Fruit fly (Drosophila melanogaster) whole organism, embryonic: ENCODE measurements around the gene E2f2.

Experiments
- Antp ChIP-seq: fragments of 200-800 bp; sonication (Bioruptor generic); optimal IDR thresholded peaks from 3 replicates; lab custom pipeline; 2016; ENCODE audit warnings: missing biosample characterization, missing genetic modification characterization
- B-H1 ChIP-seq: fragments of 200-800 bp; sonication (Bioruptor generic); IDR thresholded peaks from 3 replicates; pipeline ENCODE4 v1.3.6; 2022; ENCODE audit warnings: missing biosample characterization, missing genetic modification characterization
- BtbVII ChIP-seq: fragments of 200-800 bp; sonication (Bioruptor generic); optimal IDR thresholded peaks from 3 replicates; lab custom pipeline; 2017; ENCODE audit warnings: missing biosample characterization, mild to moderate bottlenecking, missing genetic modification characterization
- CG11093 ChIP-seq: fragments of 200-800 bp; sonication (Bioruptor generic); IDR thresholded peaks from 3 replicates; pipeline ENCODE4 v1.3.6; 2022; ENCODE audit warnings: missing biosample characterization, missing genetic modification characterization
- CG12769 ChIP-seq: fragments of 200-800 bp; sonication (Bioruptor generic); optimal IDR thresholded peaks from 2 replicates; lab custom pipeline; 2019; ENCODE audit warnings: missing biosample characterization, mild to moderate bottlenecking, missing genetic modification characterization, moderate library complexity
- CG13296 ChIP-seq: fragments of 200-800 bp; sonication (Bioruptor generic); optimal IDR thresholded peaks from 3 replicates; lab custom pipeline; 2018; ENCODE audit warnings: missing biosample characterization, mild to moderate bottlenecking, missing genetic modification characterization
- CG13424 ChIP-seq: fragments of 200-800 bp; sonication (Bioruptor generic); optimal IDR thresholded peaks from 2 replicates; lab custom pipeline; 2019; ENCODE audit warnings: missing biosample characterization, mild to moderate bottlenecking, missing genetic modification characterization, moderate library complexity
- CG15073 ChIP-seq: fragments of 200-800 bp; sonication (Bioruptor generic); optimal IDR thresholded peaks from 2 replicates; lab custom pipeline; 2016; ENCODE audit warnings: missing biosample characterization, missing genetic modification characterization
- CG16813 ChIP-seq: fragments of 200-800 bp; sonication (Bioruptor generic); IDR thresholded peaks from 3 replicates; pipeline ENCODE4 v1.3.6; 2022; ENCODE audit warnings: missing biosample characterization, missing genetic modification characterization; ENCODE audit not compliant: partially characterized antibody
- CG18599 ChIP-seq: fragments of 200-800 bp; sonication (Bioruptor generic); optimal IDR thresholded peaks from 3 replicates; lab custom pipeline; 2017; ENCODE audit warnings: missing biosample characterization, missing genetic modification characterization, mild to moderate bottlenecking, moderate library complexity, missing genetic modification reagents
- CG32532 ChIP-seq: fragments of 200-800 bp; sonication (Bioruptor generic); IDR thresholded peaks from 2 replicates; pipeline ENCODE4 v1.3.6; 2022; ENCODE audit warnings: missing biosample characterization, missing genetic modification characterization
- CG32772 ChIP-seq: fragments of 200-800 bp; sonication (Bioruptor generic); IDR thresholded peaks from 2 replicates; pipeline ENCODE4 v1.3.6; 2022; ENCODE audit warnings: missing biosample characterization, missing genetic modification characterization
- CG3726 ChIP-seq: fragments of 200-800 bp; sonication (Bioruptor generic); IDR thresholded peaks from 3 replicates; pipeline ENCODE4, ENCODE4 v1.3.6; 2022; ENCODE audit warnings: missing biosample characterization, missing genetic modification characterization
- CG4282 ChIP-seq: fragments of 200-800 bp; sonication (Bioruptor generic); optimal IDR thresholded peaks from 2 replicates; lab custom pipeline; 2016; ENCODE audit warnings: missing biosample characterization, missing genetic modification characterization
- CG43689 ChIP-seq: fragments of 200-800 bp; sonication (Bioruptor generic); IDR thresholded peaks from 2 replicates; pipeline ENCODE4 v1.3.6; 2022; ENCODE audit warnings: missing biosample characterization, missing genetic modification characterization
- CG6654 ChIP-seq: fragments of 200-800 bp; sonication (Bioruptor generic); optimal IDR thresholded peaks from 2 replicates; lab custom pipeline; 2017; ENCODE audit warnings: missing biosample characterization, mild to moderate bottlenecking, missing genetic modification characterization
- CG7556 ChIP-seq: fragments of 200-800 bp; sonication (Bioruptor generic); optimal IDR thresholded peaks from 2 replicates; lab custom pipeline; 2017; ENCODE audit warnings: missing biosample characterization, mild to moderate bottlenecking, missing genetic modification characterization
- CG7987 ChIP-seq: fragments of 200-800 bp; sonication (Bioruptor generic); optimal IDR thresholded peaks from 2 replicates; lab custom pipeline; 2018; ENCODE audit warnings: missing biosample characterization, mild to moderate bottlenecking, missing genetic modification characterization, moderate library complexity
- CG9609 ChIP-seq: fragments of 200-800 bp; sonication (Bioruptor generic); optimal IDR thresholded peaks from 3 replicates; lab custom pipeline; 2016; ENCODE audit warnings: missing biosample characterization, missing genetic modification characterization
- CHES-1-like ChIP-seq: fragments of 200-800 bp; sonication (Bioruptor generic); optimal IDR thresholded peaks from 2 replicates; lab custom pipeline; 2016; ENCODE audit warnings: missing biosample characterization, missing genetic modification characterization
- Dref ChIP-seq: fragments of 200-800 bp; sonication (Bioruptor generic); IDR thresholded peaks from 2 replicates; pipeline ENCODE4 v1.3.6; 2022; ENCODE audit warnings: missing biosample characterization, missing genetic modification characterization
- ERR ChIP-seq: fragments of 200-800 bp; sonication (Bioruptor generic); optimal IDR thresholded peaks from 2 replicates; lab custom pipeline; 2016; ENCODE audit warnings: missing biosample characterization, missing genetic modification characterization
- HLH4C ChIP-seq: fragments of 200-800 bp; sonication (Bioruptor generic); IDR thresholded peaks from 3 replicates; pipeline ENCODE4 v1.3.6; 2022; ENCODE audit warnings: missing biosample characterization, missing genetic modification characterization; ENCODE audit not compliant: partially characterized antibody
- Hmx ChIP-seq: fragments of 200-800 bp; sonication (Bioruptor generic); optimal IDR thresholded peaks from 2 replicates; lab custom pipeline; 2016; ENCODE audit warnings: missing biosample characterization, missing genetic modification characterization
- MBD-R2 ChIP-seq: fragments of 200-800 bp; sonication (Bioruptor generic); IDR thresholded peaks from 2 replicates; pipeline ENCODE4 v1.3.6; 2022; ENCODE audit warnings: missing biosample characterization, missing genetic modification characterization
- Max ChIP-seq: fragments of 200-800 bp; sonication (Bioruptor generic); optimal IDR thresholded peaks from 2 replicates; lab custom pipeline; 2016; ENCODE audit warnings: missing biosample characterization, mild to moderate bottlenecking, missing genetic modification characterization
- Opbp ChIP-seq: fragments of 200-800 bp; sonication (Bioruptor generic); IDR thresholded peaks from 3 replicates; pipeline ENCODE4 v1.3.6; 2022; ENCODE audit warnings: missing biosample characterization, missing genetic modification characterization; ENCODE audit not compliant: partially characterized antibody
- Sry-β ChIP-seq: fragments of 200-800 bp; sonication (Bioruptor generic); optimal IDR thresholded peaks from 2 replicates; lab custom pipeline; 2018; ENCODE audit warnings: missing biosample characterization, mild to moderate bottlenecking, missing genetic modification characterization, moderate library complexity
- ab ChIP-seq: fragments of 200-800 bp; sonication (Bioruptor generic); optimal IDR thresholded peaks from 2 replicates; lab custom pipeline; 2016; ENCODE audit warnings: missing biosample characterization, missing genetic modification characterization
- ac ChIP-seq: fragments of 200-800 bp; sonication (Bioruptor generic); optimal IDR thresholded peaks from 3 replicates; lab custom pipeline; 2017; ENCODE audit warnings: missing biosample characterization, mild to moderate bottlenecking, missing genetic modification characterization
- amos ChIP-seq: fragments of 200-800 bp; sonication (Bioruptor generic); IDR thresholded peaks from 2 replicates; pipeline ENCODE4 v1.3.6; 2022; ENCODE audit warnings: missing biosample characterization, missing genetic modification characterization; ENCODE audit not compliant: partially characterized antibody
- bowl ChIP-seq: fragments of 200-800 bp; sonication (Bioruptor generic); IDR thresholded peaks from 2 replicates; pipeline ENCODE4 v1.3.6; 2022; ENCODE audit warnings: missing biosample characterization, missing genetic modification characterization
- br ChIP-seq: fragments of >200 bp; optimal IDR thresholded peaks from 2 replicates; lab custom pipeline; 2017
- cad ChIP-seq: fragments of >200 bp; optimal IDR thresholded peaks from 2 replicates; lab custom pipeline; 2017; ENCODE audit warnings: missing biosample characterization, missing genetic modification characterization
- cg ChIP-seq: fragments of 200-800 bp; sonication (Bioruptor generic); optimal IDR thresholded peaks from 3 replicates; lab custom pipeline; 2019; ENCODE audit warnings: missing biosample characterization, mild to moderate bottlenecking, missing genetic modification characterization, moderate library complexity
- chinmo ChIP-seq: fragments of 200-800 bp; sonication (Bioruptor generic); IDR thresholded peaks from 4 replicates; pipeline ENCODE4 v1.3.6; 2022; ENCODE audit warnings: missing biosample characterization, missing genetic modification characterization; ENCODE audit not compliant: partially characterized antibody
- corto ChIP-seq: fragments of 200-800 bp; sonication (Bioruptor generic); optimal IDR thresholded peaks from 2 replicates; lab custom pipeline; 2016; ENCODE audit warnings: missing biosample characterization, mild to moderate bottlenecking, missing genetic modification characterization, moderate library complexity
- crp ChIP-seq, 2 experiments: fragments of 200-800 bp; sonication (Bioruptor generic); optimal IDR thresholded peaks; 2 replicates in 1 of 2; 3 replicates in 1 of 2; lab custom pipeline; 2017; ENCODE audit warnings: missing biosample characterization in 2 of 2, missing genetic modification characterization in 2 of 2, mild to moderate bottlenecking in 1 of 2, moderate library complexity in 1 of 2
- danr ChIP-seq: fragments of 200-800 bp; sonication (Bioruptor generic); IDR thresholded peaks from 2 replicates; pipeline ENCODE4 v1.3.6; 2022; ENCODE audit warnings: missing biosample characterization, missing genetic modification characterization
- dimm ChIP-seq: fragments of 200-800 bp; sonication (Bioruptor generic); IDR thresholded peaks from 2 replicates; pipeline ENCODE4 v1.3.6; 2022; ENCODE audit warnings: missing biosample characterization, missing genetic modification characterization
- disco-r ChIP-seq: fragments of 200-800 bp; sonication (Bioruptor generic); optimal IDR thresholded peaks from 2 replicates; lab custom pipeline; 2016; ENCODE audit warnings: missing biosample characterization, missing genetic modification characterization
- fd64A ChIP-seq: fragments of 200-800 bp; sonication (Bioruptor generic); optimal IDR thresholded peaks from 3 replicates; lab custom pipeline; 2018; ENCODE audit warnings: missing biosample characterization, mild to moderate bottlenecking, missing genetic modification characterization
- ham ChIP-seq: fragments of 200-800 bp; sonication (Bioruptor generic); IDR thresholded peaks from 2 replicates; pipeline ENCODE4 v1.3.6; 2022; ENCODE audit warnings: missing biosample characterization, missing genetic modification characterization
- hb ChIP-seq: fragments of 200-800 bp; sonication (Bioruptor generic); IDR thresholded peaks from 3 replicates; pipeline ENCODE4 v1.3.6; 2022; ENCODE audit warnings: missing biosample characterization, missing genetic modification characterization; ENCODE audit not compliant: partially characterized antibody
- hkb ChIP-seq, 2 experiments: fragments of 200-800 bp in 1 of 2; fragments of >200 bp in 1 of 2; sonication (Bioruptor generic) in 1 of 2; IDR thresholded peaks in 1 of 2; optimal IDR thresholded peaks in 1 of 2; 2 replicates each; pipeline versions ENCODE4 v1.3.6 to Lab custom; 2017 to 2022; ENCODE audit warnings: missing biosample characterization in 1 of 2, missing genetic modification characterization in 1 of 2
- insv ChIP-seq, 2 experiments: fragments of 200-800 bp; sonication (Bioruptor generic); optimal IDR thresholded peaks; 3 replicates each; lab custom pipeline; 2016 to 2018; ENCODE audit warnings: missing biosample characterization in 2 of 2, missing genetic modification characterization in 2 of 2
- jigr1 ChIP-seq: fragments of 200-800 bp; sonication (Bioruptor generic); IDR thresholded peaks from 3 replicates; pipeline ENCODE4 v1.3.6; 2022; ENCODE audit warnings: missing biosample characterization, missing genetic modification characterization
- nerfin-2 ChIP-seq: fragments of 200-800 bp; sonication (Bioruptor generic); IDR thresholded peaks from 2 replicates; pipeline ENCODE4 v1.3.6; 2022; ENCODE audit warnings: missing biosample characterization, missing genetic modification characterization; ENCODE audit not compliant: partially characterized antibody
- nmo ChIP-seq: fragments of 200-800 bp; sonication (Bioruptor generic); optimal IDR thresholded peaks from 2 replicates; lab custom pipeline; 2018; ENCODE audit warnings: missing biosample characterization, mild to moderate bottlenecking, missing genetic modification characterization, moderate library complexity
- nom ChIP-seq: fragments of 200-800 bp; sonication (Bioruptor generic); optimal IDR thresholded peaks from 2 replicates; lab custom pipeline; 2017; ENCODE audit warnings: missing biosample characterization, missing genetic modification characterization, mild to moderate bottlenecking, moderate library complexity, missing genetic modification reagents
- pros ChIP-seq: fragments of 200-800 bp; sonication (Bioruptor generic); optimal IDR thresholded peaks from 3 replicates; lab custom pipeline; 2019; ENCODE audit warnings: missing biosample characterization, mild to moderate bottlenecking, missing genetic modification characterization, moderate library complexity
- seq ChIP-seq: fragments of 200-800 bp; sonication (Bioruptor generic); IDR thresholded peaks from 2 replicates; pipeline ENCODE4 v1.3.6; 2022; ENCODE audit warnings: missing biosample characterization, missing genetic modification characterization
- tll ChIP-seq, 2 experiments: fragments of 200-800 bp in 1 of 2; fragments of >200 bp in 1 of 2; sonication (Bioruptor generic) in 1 of 2; optimal IDR thresholded peaks; 2 replicates each; lab custom pipeline; 2017 to 2019; ENCODE audit warnings: missing biosample characterization in 2 of 2, missing genetic modification characterization in 2 of 2, mild to moderate bottlenecking in 1 of 2, moderate library complexity in 1 of 2

Gene E2f2

dm6 chr2L:21179615-21180031, 23.1 kb upstream of the E2f2 start, which contains the start of the genes bur and Mcm10 (continued):
- TF ChIP-seq fd64A (GFP tag; lab: Kevin White, UChicago) (no peak), CG32532 (no peak), ham (GFP tag; lab: Robert Waterston, UW) (no peak), chinmo (GFP tag; lab: Robert Waterston, UW) (0 out of 4 replicates have a peak, but pooled peaks have one; percentile 7), CG9609 (GFP tag; lab: Kevin White, UChicago) (no peak), amos (GFP tag; lab: Robert Waterston, UW) (no peak), Opbp (0 out of 3 replicates have a peak, but pooled peaks have one; percentile 7), danr (no peak), CG12769 (tag; lab: Kevin White, UChicago) (no peak), MBD-R2 (GFP tag; lab: Robert Waterston, UW) (no peak; the same call in 1 of the 2 replicates), Sry-β (GFP tag; lab: Kevin White, UChicago) (no peak), Hmx (GFP tag; lab: Kevin White, UChicago) (no peak), crp (GFP tag; optimal IDR thresholded peaks at IDR 0.05; lab: Kevin White, UChicago) (peak in 1 of 2 experiments; percentile 28), ERR (GFP tag; lab: Kevin White, UChicago) (no peak), CG16813 (GFP tag; lab: Robert Waterston, UW) (no peak), ac (GFP tag; lab: Kevin White, UChicago) (no peak), CG13296 (no peak), CG7556 (GFP tag; lab: Kevin White, UChicago) (no peak), CG4282 (no peak), disco-r (GFP tag; lab: Kevin White, UChicago) (no peak), HLH4C (no peak), tll (GFP tag; optimal IDR thresholded peaks at IDR 0.05; lab: Kevin White, UChicago) (peak in 1 of 2 experiments; percentile 97), BtbVII (no peak), CG32772 (GFP tag; lab: Robert Waterston, UW) (no peak), bowl (GFP tag; lab: Robert Waterston, UW) (no peak), br (no peak), Antp (GFP tag; lab: Kevin White, UChicago) (no peak), seq (GFP tag; lab: Robert Waterston, UW) (no peak), Dref (GFP tag; lab: Robert Waterston, UW) (no peak), B-H1 (GFP tag; lab: Robert Waterston, UW) (no peak), corto (no peak), insv (GFP tag; optimal IDR thresholded peaks at IDR 0.05; lab: Kevin White, UChicago) (peak in 1 of 2 experiments; percentile 19), CG6654 (no peak), nerfin-2 (no peak), dimm (GFP tag; lab: Robert Waterston, UW) (no peak), CG18599 (GFP tag; lab: Kevin White, UChicago) (no peak), CG7987 (GFP tag; lab: Kevin White, UChicago) (no peak), pros (no peak)

- TF ChIP-seq CG3726 (GFP tag; lab: Robert Waterston, UW) (no peak), cad (GFP tag; lab: Kevin White, UChicago) (no peak), cg (peak; percentile 56), CG11093 (GFP tag; lab: Robert Waterston, UW) (no peak), nmo (GFP tag; lab: Kevin White, UChicago) (no peak), Max (GFP tag; lab: Kevin White, UChicago) (no peak), CG13424 (tag; lab: Kevin White, UChicago) (no peak), ab (GFP tag; lab: Kevin White, UChicago) (no peak), jigr1 (GFP tag; lab: Robert Waterston, UW) (no peak), hkb (optimal IDR thresholded peaks at IDR 0.05; lab: Kevin White, UChicago) (no peak), hkb (GFP tag; IDR thresholded peaks at IDR 0.05; lab: Robert Waterston, UW) (no peak), hb (GFP tag; lab: Robert Waterston, UW) (0 out of 3 replicates have a peak, but pooled peaks have one; percentile 19), nom (GFP tag; lab: Kevin White, UChicago) (no peak), ham (GFP tag; lab: Robert Waterston, UW) (no peak), CG43689 (no peak), CG15073 (no peak), CHES-1-like (GFP tag; lab: Kevin White, UChicago) (no peak)
These were observed 22.6 kb upstream of the E2f2 start for dm6 chr2L:21179217-21179520.
